Fruit fly (Drosophila melanogaster) whole organism, prepupa: ENCODE data around the gene CG15930.

ENCODE experiments used
- Blimp-1 ChIP-seq: fragments of 200-800 bp; sonication (Bioruptor generic); optimal IDR thresholded peaks from 3 replicates; lab custom pipeline; 2017; ENCODE audit warnings: missing biosample characterization, missing genetic modification characterization, mild to moderate bottlenecking, moderate library complexity, missing genetic modification reagents
- CG10631 ChIP-seq: fragments of 200-800 bp; sonication (Bioruptor generic); optimal IDR thresholded peaks from 2 replicates; lab custom pipeline; 2016; ENCODE audit warnings: missing biosample characterization, missing genetic modification characterization
- CG10669 ChIP-seq: fragments of 200-800 bp; sonication (Bioruptor generic); optimal IDR thresholded peaks from 3 replicates; lab custom pipeline; 2018; ENCODE audit warnings: missing biosample characterization, mild to moderate bottlenecking, missing genetic modification characterization, moderate library complexity
- CG11294 ChIP-seq: fragments of 200-800 bp; sonication (Bioruptor generic); IDR thresholded peaks from 2 replicates; pipeline ENCODE4 v1.3.6; 2022; ENCODE audit warnings: missing biosample characterization, missing genetic modification characterization
- CG11762 ChIP-seq: fragments of 200-800 bp; sonication (Bioruptor generic); optimal IDR thresholded peaks from 3 replicates; lab custom pipeline; 2016; ENCODE audit warnings: missing biosample characterization, missing genetic modification characterization; ENCODE audit not compliant: insufficient read depth
- CG11902 ChIP-seq: fragments of 200-800 bp; sonication (Bioruptor generic); optimal IDR thresholded peaks from 3 replicates; lab custom pipeline; 2016; ENCODE audit warnings: missing biosample characterization, missing genetic modification characterization
- CG15336 ChIP-seq: fragments of 200-800 bp; sonication (Bioruptor generic); IDR thresholded peaks from 2 replicates; pipeline ENCODE4 v1.3.6; 2022; ENCODE audit warnings: missing biosample characterization, missing genetic modification characterization
- CG1621 ChIP-seq: fragments of 200-800 bp; sonication (Bioruptor generic); optimal IDR thresholded peaks from 3 replicates; lab custom pipeline; 2018; ENCODE audit warnings: missing biosample characterization, mild to moderate bottlenecking, missing genetic modification characterization
- CG16779 ChIP-seq: fragments of 200-800 bp; sonication (Bioruptor generic); optimal IDR thresholded peaks from 3 replicates; lab custom pipeline; 2017; ENCODE audit warnings: missing biosample characterization, mild to moderate bottlenecking, missing genetic modification characterization
- CG3032 ChIP-seq: fragments of 200-800 bp; optimal IDR thresholded peaks from 2 replicates; lab custom pipeline; 2019; ENCODE audit warnings: missing biosample characterization, mild to moderate bottlenecking, missing genetic modification characterization, moderate library complexity
- CG31627 ChIP-seq: fragments of 200-800 bp; sonication (Bioruptor generic); optimal IDR thresholded peaks from 3 replicates; lab custom pipeline; 2016; ENCODE audit warnings: missing biosample characterization, missing genetic modification characterization
- CG34406 ChIP-seq: fragments of 200-800 bp; sonication (Bioruptor generic); optimal IDR thresholded peaks from 3 replicates; lab custom pipeline; 2016; ENCODE audit warnings: missing biosample characterization, missing genetic modification characterization
- CG3919 ChIP-seq: fragments of 200-800 bp; sonication (Bioruptor generic); optimal IDR thresholded peaks from 3 replicates; lab custom pipeline; 2016; ENCODE audit warnings: missing biosample characterization, missing genetic modification characterization
- CG4318 ChIP-seq: fragments of 200-800 bp; sonication (Bioruptor generic); optimal IDR thresholded peaks from 3 replicates; lab custom pipeline; 2017; ENCODE audit warnings: missing biosample characterization, mild to moderate bottlenecking, missing genetic modification characterization
- CG6163 ChIP-seq: fragments of 200-800 bp; sonication (Bioruptor generic); IDR thresholded peaks from 3 replicates; pipeline ENCODE4 v1.3.6; 2022; ENCODE audit warnings: missing biosample characterization, missing genetic modification characterization
- CG6276 ChIP-seq: fragments of 200-800 bp; sonication (Bioruptor generic); optimal IDR thresholded peaks from 2 replicates; lab custom pipeline; 2017; ENCODE audit warnings: missing biosample characterization, mild to moderate bottlenecking, missing genetic modification characterization
- CG6854 ChIP-seq: fragments of 200-800 bp; sonication (Bioruptor generic); optimal IDR thresholded peaks from 2 replicates; lab custom pipeline; 2017; ENCODE audit warnings: missing biosample characterization, mild to moderate bottlenecking, missing genetic modification characterization
- CG7368 ChIP-seq: fragments of 200-800 bp; sonication (Bioruptor generic); optimal IDR thresholded peaks from 3 replicates; lab custom pipeline; 2016; ENCODE audit warnings: missing biosample characterization, missing genetic modification characterization
- CG8119 ChIP-seq: fragments of 200-800 bp; sonication (Bioruptor generic); IDR thresholded peaks from 3 replicates; pipeline ENCODE4 v1.3.6; 2022; ENCODE audit warnings: missing biosample characterization, missing genetic modification characterization
- CG8319 ChIP-seq: fragments of 200-800 bp; sonication (Bioruptor generic); optimal IDR thresholded peaks from 3 replicates; lab custom pipeline; 2016; ENCODE audit warnings: missing biosample characterization, missing genetic modification characterization
- CG9139 ChIP-seq: fragments of 200-800 bp; sonication (Bioruptor generic); optimal IDR thresholded peaks from 3 replicates; lab custom pipeline; 2017; ENCODE audit warnings: missing biosample characterization, mild to moderate bottlenecking, missing genetic modification characterization
- Eip75B ChIP-seq: fragments of 200-800 bp; sonication (Bioruptor generic); optimal IDR thresholded peaks from 3 replicates; lab custom pipeline; 2016; ENCODE audit warnings: missing biosample characterization, missing genetic modification characterization
- Eip78C ChIP-seq: fragments of 200-800 bp; sonication (Bioruptor generic); peaks from one replicate; lab custom pipeline; 2016; ENCODE audit warnings: missing biosample characterization, missing genetic modification characterization
- Ets21C ChIP-seq: fragments of 200-800 bp; sonication (Bioruptor generic); optimal IDR thresholded peaks from 3 replicates; lab custom pipeline; 2016; ENCODE audit warnings: missing biosample characterization, missing genetic modification characterization
- Ets96B ChIP-seq: fragments of 200-800 bp; optimal IDR thresholded peaks from 2 replicates; lab custom pipeline; 2019; ENCODE audit warnings: missing biosample characterization, mild to moderate bottlenecking, missing genetic modification characterization, moderate library complexity
- Gug ChIP-seq: fragments of 200-800 bp; sonication (Bioruptor generic); IDR thresholded peaks from 2 replicates; pipeline ENCODE4 v1.3.6; 2022; ENCODE audit warnings: missing biosample characterization, missing genetic modification characterization
- Hr38 ChIP-seq: sonication (Bioruptor generic); optimal IDR thresholded peaks from 2 replicates; lab custom pipeline; 2016; ENCODE audit warnings: missing biosample characterization, missing genetic modification characterization
- Hr39 ChIP-seq: fragments of 200-800 bp; sonication (Bioruptor generic); optimal IDR thresholded peaks from 2 replicates; lab custom pipeline; 2016; ENCODE audit warnings: missing biosample characterization, missing genetic modification characterization
- Met ChIP-seq: fragments of 200-800 bp; sonication (Bioruptor generic); optimal IDR thresholded peaks from 3 replicates; lab custom pipeline; 2016; ENCODE audit warnings: missing biosample characterization, missing genetic modification characterization
- OdsH ChIP-seq: fragments of 200-800 bp; sonication (Bioruptor generic); optimal IDR thresholded peaks from 3 replicates; lab custom pipeline; 2016; ENCODE audit warnings: missing biosample characterization, missing genetic modification characterization
- Sox14 ChIP-seq: fragments of 200-800 bp; sonication (Bioruptor generic); optimal IDR thresholded peaks from 3 replicates; lab custom pipeline; 2016; ENCODE audit warnings: missing biosample characterization, missing genetic modification characterization
- cyc ChIP-seq: fragments of 200-800 bp; sonication (Bioruptor generic); optimal IDR thresholded peaks from 3 replicates; lab custom pipeline; 2016; ENCODE audit warnings: missing biosample characterization, missing genetic modification characterization
- dac ChIP-seq: fragments of 200-800 bp; sonication (Bioruptor generic); optimal IDR thresholded peaks from 2 replicates; lab custom pipeline; 2017; ENCODE audit warnings: missing biosample characterization, mild to moderate bottlenecking, missing genetic modification characterization
- eg ChIP-seq: fragments of 200-800 bp; sonication (Bioruptor generic); IDR thresholded peaks from 3 replicates; pipeline ENCODE4 v1.3.6; 2022; ENCODE audit warnings: missing biosample characterization, missing genetic modification characterization
- fkh ChIP-seq: fragments of 200-800 bp; sonication (Bioruptor generic); optimal IDR thresholded peaks from 3 replicates; lab custom pipeline; 2017; ENCODE audit warnings: missing biosample characterization, mild to moderate bottlenecking, missing genetic modification characterization, moderate library complexity
- lz ChIP-seq: fragments of 200-800 bp; sonication (Bioruptor generic); optimal IDR thresholded peaks from 3 replicates; lab custom pipeline; 2016; ENCODE audit warnings: missing biosample characterization, missing genetic modification characterization
- net ChIP-seq: fragments of 200-800 bp; sonication (Bioruptor generic); optimal IDR thresholded peaks from 3 replicates; lab custom pipeline; 2016; ENCODE audit warnings: missing biosample characterization, missing genetic modification characterization
- pdm3 ChIP-seq: fragments of 200-800 bp; sonication (Bioruptor generic); optimal IDR thresholded peaks from 3 replicates; lab custom pipeline; 2016; ENCODE audit warnings: missing biosample characterization, missing genetic modification characterization
- spab ChIP-seq: fragments of 200-800 bp; sonication (Bioruptor generic); optimal IDR thresholded peaks from 2 replicates; lab custom pipeline; 2017; ENCODE audit warnings: missing biosample characterization, mild to moderate bottlenecking, missing genetic modification characterization, missing genetic modification reagents
- ss ChIP-seq, 2 experiments: fragments of 200-800 bp; sonication (Bioruptor generic); optimal IDR thresholded peaks; 2 replicates in 1 of 2; 3 replicates in 1 of 2; lab custom pipeline; 2017 to 2018; ENCODE audit warnings: mild to moderate bottlenecking in 2 of 2, missing biosample characterization in 2 of 2, missing genetic modification characterization in 2 of 2, moderate library complexity in 1 of 2
- svp ChIP-seq: fragments of 200-800 bp; sonication (Bioruptor generic); peaks from one replicate; lab custom pipeline; 2016; ENCODE audit warnings: missing biosample characterization, missing genetic modification characterization
- vri ChIP-seq: fragments of 200-800 bp; sonication (Bioruptor generic); optimal IDR thresholded peaks from 3 replicates; lab custom pipeline; 2016; ENCODE audit warnings: missing biosample characterization, mild to moderate bottlenecking, missing genetic modification characterization

Gene CG15930

dm6 chrX:5329266-5329898, 12.3 kb upstream of the CG15930 start, which contains the start of the genes CG3309 and XRCC1 (continued):
- TF ChIP-seq CG10631 (GFP tag; lab: Kevin White, UChicago) = peak; percentile 49
- TF ChIP-seq net (GFP tag; lab: Kevin White, UChicago) = peak; percentile 22
- TF ChIP-seq CG3032 (tag; lab: Kevin White, UChicago) = peak; percentile 53
- peak; percentile 60 for TF ChIP-seq fkh (GFP tag; lab: Kevin White, UChicago)
- peak in 1 of 2 experiments; percentile 38 for TF ChIP-seq ss (GFP tag; optimal IDR thresholded peaks at IDR 0.05; lab: Kevin White, UChicago)
- no peak for TF ChIP-seq CG9139 (GFP tag; lab: Kevin White, UChicago)
- TF ChIP-seq CG11902 (GFP tag; lab: Kevin White, UChicago) = peak; percentile 9
- TF ChIP-seq Blimp-1 = peak; percentile 98
- TF ChIP-seq CG11294 (GFP tag; lab: Robert Waterston, UW) = no peak
- TF ChIP-seq dac (GFP tag; lab: Kevin White, UChicago) = no peak
- peak; percentile 11 for TF ChIP-seq Eip75B (GFP tag; lab: Kevin White, UChicago)
- peak; percentile 33 for TF ChIP-seq CG31627 (GFP tag; lab: Kevin White, UChicago)
- TF ChIP-seq vri (GFP tag; lab: Kevin White, UChicago) = no peak
- TF ChIP-seq CG7368 = peak; percentile 23
- peak; percentile 21; the same call in 1 of the 2 replicates for TF ChIP-seq Gug
- no peak for TF ChIP-seq CG8319 (GFP tag; lab: Kevin White, UChicago)
- peak; percentile 29 for TF ChIP-seq CG34406 (GFP tag; lab: Kevin White, UChicago)
- TF ChIP-seq CG6276 (GFP tag; lab: Kevin White, UChicago) = no peak
- TF ChIP-seq Hr38 (GFP tag; lab: Kevin White, UChicago) = no peak

- TF ChIP-seq CG6163 (GFP tag; lab: Robert Waterston, UW) (no peak), CG10669 (GFP tag; lab: Kevin White, UChicago) (no peak), Gug (no peak), CG15336 (GFP tag; lab: Robert Waterston, UW) (no peak), CG11902 (GFP tag; lab: Kevin White, UChicago) (no peak), CG4318 (no peak), CG1621 (tag; lab: Kevin White, UChicago) (no peak), Met (no peak), CG8319 (GFP tag; lab: Kevin White, UChicago) (no peak), Sox14 (GFP tag; lab: Kevin White, UChicago) (no peak), Ets21C (no peak), vri (GFP tag; lab: Kevin White, UChicago) (no peak)
- TF ChIP-seq, all 60 proteins: peak for 0
These were observed 6.5 kb upstream of the CG15930 start, which contains the start of gene Mcm3 for dm6 chrX:5323636-5324035. Gene Mcm3 (plus strand): TSS chrX:5323855.

- TF ChIP-seq CG31627 (GFP tag; lab: Kevin White, UChicago) (peak; percentile 83), CG6854 (peak; percentile 64), CG10631 (GFP tag; lab: Kevin White, UChicago) (peak; percentile 74), CG6163 (GFP tag; lab: Robert Waterston, UW) (no peak; the same call in 1 of the 3 replicates), Ets21C (peak; percentile 74), dac (GFP tag; lab: Kevin White, UChicago) (peak; percentile 72), Met (no peak), spab (GFP tag; lab: Kevin White, UChicago) (no peak), eg (GFP tag; lab: Robert Waterston, UW) (peak; percentile 79), svp (no peak), net (GFP tag; lab: Kevin White, UChicago) (peak; percentile 79), Ets96B (tag; lab: Kevin White, UChicago) (no peak), Hr39 (GFP tag; lab: Kevin White, UChicago) (peak; percentile 84), vri (GFP tag; lab: Kevin White, UChicago) (no peak), CG10669 (GFP tag; lab: Kevin White, UChicago) (peak; percentile 52), CG34406 (GFP tag; lab: Kevin White, UChicago) (peak; percentile 55), CG9139 (GFP tag; lab: Kevin White, UChicago) (no peak), CG8319 (GFP tag; lab: Kevin White, UChicago) (peak; percentile 41), CG8119 (GFP tag; lab: Robert Waterston, UW) (peak; percentile 73; the same call in 2 of the 3 replicates), Hr38 (GFP tag; lab: Kevin White, UChicago) (peak; percentile 45), OdsH (peak; percentile 77), CG16779 (tag; lab: Kevin White, UChicago) (no peak), fkh (GFP tag; lab: Kevin White, UChicago) (no peak), cyc (peak; percentile 78), CG3919 (GFP tag; lab: Kevin White, UChicago) (peak; percentile 60), CG11762 (GFP tag; lab: Kevin White, UChicago) (peak; percentile 37), Blimp-1 (peak; percentile 15), CG11294 (GFP tag; lab: Robert Waterston, UW) (peak; percentile 31; the same call in 1 of the 2 replicates), lz (peak; percentile 80), CG15336 (GFP tag; lab: Robert Waterston, UW) (peak; percentile 61; the same call in 1 of the 2 replicates), pdm3 (GFP tag; lab: Kevin White, UChicago) (peak; percentile 85), CG11902 (GFP tag; lab: Kevin White, UChicago) (peak; percentile 73), Gug (peak; percentile 70), Eip78C (peak; percentile 85), CG1621 (tag; lab: Kevin White, UChicago) (peak; percentile 39)
These were observed 5.4 kb upstream of the CG15930 start, which contains the start of gene Rnp4F for dm6 chrX:5322459-5322883. Gene Rnp4F (minus strand): TSS chrX:5322696.
